Worm (Caenorhabditis elegans) whole organism, midembryonic: ENCODE data around the gene cwc-15.

Source experiments
- T22C8.4 ChIP-seq: fragments of 200-800 bp; sonication (Bioruptor generic); IDR thresholded peaks from 2 replicates; pipeline ENCODE4 v1.3.6; 2022; ENCODE audit warnings: missing genetic modification characterization, missing compliant biosample characterization
- flt-1 ChIP-seq: fragments of 200-800 bp; sonication (Bioruptor generic); IDR thresholded peaks from 2 replicates; pipeline ENCODE4 v1.3.6; 2022; ENCODE audit warnings: missing genetic modification characterization, missing compliant biosample characterization
- med-1 ChIP-seq: sonication (generic microtip); optimal IDR thresholded peaks from 2 replicates; lab custom pipeline; 2017; ENCODE audit warnings: missing genetic modification characterization, mild to moderate bottlenecking, missing compliant biosample characterization, antibody characterized with exemption, missing genetic modification reagents; ENCODE audit not compliant: insufficient read depth
- ref-1 ChIP-seq: fragments of 200-800 bp; sonication (Bioruptor generic); conservative IDR thresholded peaks from 2 replicates; pipeline ENCODE4 v1.3.6; 2022; ENCODE audit warnings: missing genetic modification reagents, missing genetic modification characterization, missing compliant biosample characterization
- tab-1 ChIP-seq: fragments of 200-800 bp; sonication (Bioruptor generic); IDR thresholded peaks from 2 replicates; pipeline ENCODE4 v1.3.6; 2022; ENCODE audit warnings: missing genetic modification characterization, missing compliant biosample characterization
- ztf-23 ChIP-seq: fragments of 200-800 bp; sonication (Bioruptor generic); IDR thresholded peaks from 2 replicates; pipeline ENCODE4 v1.3.6; 2022; ENCODE audit warnings: missing genetic modification reagents, missing genetic modification characterization, missing compliant biosample characterization

DNA sequence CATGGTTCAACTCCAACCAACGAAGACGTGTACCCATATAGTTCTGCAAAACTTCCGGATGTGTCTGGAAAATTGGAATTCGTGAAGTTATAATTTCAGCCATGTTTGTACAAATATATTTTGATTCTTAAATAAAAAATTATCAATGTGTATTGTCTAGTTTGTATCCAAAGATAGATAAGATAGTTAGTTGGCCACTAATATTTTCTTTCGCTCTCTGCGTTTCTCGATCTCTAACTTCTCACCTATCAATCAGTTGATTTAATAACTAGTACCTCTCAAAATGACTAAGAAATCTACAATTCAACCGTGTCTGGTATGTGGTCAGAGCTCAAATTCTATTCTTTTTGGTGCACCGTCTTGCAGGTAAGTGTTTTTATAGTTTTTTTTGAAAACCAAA, 48.0 kb downstream of the cwc-15 start, which contains the start of gene nhr-176:
- TF ChIP-seq ztf-23 (GFP tag; lab: Robert Waterston, UW) (no peak), flt-1 (no peak), T22C8.4 (no peak), ref-1 (GFP tag; lab: Robert Waterston, UW) (no peak), med-1 (GFP tag; lab: Kevin White, UChicago) (no peak), tab-1 (GFP tag; lab: Robert Waterston, UW) (no peak)
